Worm (Caenorhabditis elegans): ENCODE measurements around the gene deg-1.
A peak's percentile ranks its signal among the peaks of the same experiment; 100 is the strongest.

Gene deg-1

ce11 chrX:7809352-7810196 lies 56.7 kb downstream of the deg-1 start:
- peak; percentile 40 to 62 for TF ChIP-seq lsy-2 (tag; optimal IDR thresholded peaks at IDR 0.05)
- no peak for TF ChIP-seq ces-1 (GFP tag; optimal IDR thresholded peaks at IDR 0.05)
- TF ChIP-seq ctbp-1 (GFP tag; IDR thresholded peaks at IDR 0.05): 0 out of 2 replicates have a peak, but pooled peaks have one; percentile 28
- no peak for TF ChIP-seq unc-39 (tag; optimal IDR thresholded peaks at IDR 0.05)
- TF ChIP-seq snpc-4 (tag; optimal IDR thresholded peaks at IDR 0.05): no peak
- TF ChIP-seq egl-43 (GFP tag; IDR thresholded peaks at IDR 0.05): no peak
- TF ChIP-seq nhr-237 (tag; optimal IDR thresholded peaks at IDR 0.05): no peak
- peak; percentile 35 for TF ChIP-seq nhr-28 (tag; optimal IDR thresholded peaks at IDR 0.05)
- TF ChIP-seq dpl-1 (GFP tag; optimal IDR thresholded peaks at IDR 0.05): peak; percentile 24
- no peak for TF ChIP-seq dmd-8 (GFP tag; IDR thresholded peaks at IDR 0.05)
- TF ChIP-seq aha-1 (tag): peak; percentile 95
- TF ChIP-seq spr-3 (GFP tag; optimal IDR thresholded peaks at IDR 0.05): no peak
- TF ChIP-seq dmd-6 (GFP tag; IDR thresholded peaks at IDR 0.05): no peak; the same call in 1 of the 2 replicates
- no peak for TF ChIP-seq ceh-32 (tag; optimal IDR thresholded peaks at IDR 0.05; ENCODE audit: poor library complexity)
- peak; percentile 17 for TF ChIP-seq nhr-48 (tag; optimal IDR thresholded peaks at IDR 0.05)
- TF ChIP-seq skn-1 (tag; optimal IDR thresholded peaks at IDR 0.05): no peak
- TF ChIP-seq mxl-3 (GFP tag; optimal IDR thresholded peaks at IDR 0.05): peak; percentile 72
- TF ChIP-seq mep-1 (tag; optimal IDR thresholded peaks at IDR 0.05): peak; percentile 84
- TF ChIP-seq F49E8.2 (tag; optimal IDR thresholded peaks at IDR 0.05; ENCODE audit: borderline replicate concordance): no peak
- TF ChIP-seq hlh-30 (tag; optimal IDR thresholded peaks at IDR 0.05; ENCODE audit: insufficient read depth): peak; percentile 72
- no peak for TF ChIP-seq egl-27 (tag; optimal IDR thresholded peaks at IDR 0.05)
- no peak for TF ChIP-seq fos-1 (tag; optimal IDR thresholded peaks at IDR 0.05)
- TF ChIP-seq hmg-1.1 (GFP tag; IDR thresholded peaks at IDR 0.05): peak; percentile 74
- TF ChIP-seq daf-16 (GFP tag; optimal IDR thresholded peaks at IDR 0.05): peak in 1 of 2 experiments; percentile 94
- TF ChIP-seq daf-16 (tag; optimal IDR thresholded peaks at IDR 0.05): peak; percentile 95
- peak in 1 of 2 experiments; percentile 76 for TF ChIP-seq mdl-1 (tag; optimal IDR thresholded peaks at IDR 0.05)
- no peak for TF ChIP-seq cey-2 (tag; optimal IDR thresholded peaks at IDR 0.05; ENCODE audit: borderline replicate concordance, insufficient read depth)
- TF ChIP-seq ceh-28 (tag; optimal IDR thresholded peaks at IDR 0.05): peak; percentile 78
- no peak for TF ChIP-seq madf-5 (GFP tag; IDR thresholded peaks at IDR 0.05)
- TF ChIP-seq rbr-2 (tag; optimal IDR thresholded peaks at IDR 0.05): peak; percentile 49
- no peak for TF ChIP-seq zip-2 (tag; optimal IDR thresholded peaks at IDR 0.05)
- TF ChIP-seq zfp-3 (GFP tag; conservative IDR thresholded peaks at IDR 0.05): no peak
- TF ChIP-seq ama-1 (optimal IDR thresholded peaks at IDR 0.05): no peak
- no peak for TF ChIP-seq lin-1 (GFP tag; IDR thresholded peaks at IDR 0.05)
- no peak for TF ChIP-seq Y48G9A.11 (GFP tag; IDR thresholded peaks at IDR 0.05)
- no peak for TF ChIP-seq nhr-111 (GFP tag; optimal IDR thresholded peaks at IDR 0.05)
- no peak for TF ChIP-seq F26F4.8 (GFP tag; conservative IDR thresholded peaks at IDR 0.05)
- peak in 1 of 2 experiments; percentile 49 for TF ChIP-seq hif-1 (tag; optimal IDR thresholded peaks at IDR 0.05)
- TF ChIP-seq jun-1 (tag; optimal IDR thresholded peaks at IDR 0.05): no peak
- TF ChIP-seq lim-7 (GFP tag; IDR thresholded peaks at IDR 0.05): no peak
- peak; percentile 70 for TF ChIP-seq mes-2 (tag; optimal IDR thresholded peaks at IDR 0.05; ENCODE audit: poor library complexity, severe bottlenecking)
- no peak for TF ChIP-seq gei-8 (GFP tag; optimal IDR thresholded peaks at IDR 0.05)
- TF ChIP-seq pha-4 (GFP tag; IDR thresholded peaks at IDR 0.05): no peak
- peak; percentile 53 for TF ChIP-seq pha-4 (tag; optimal IDR thresholded peaks at IDR 0.05)
- TF ChIP-seq dve-1 (tag; optimal IDR thresholded peaks at IDR 0.05; ENCODE audit: insufficient read depth): peak; percentile 42
- no peak for TF ChIP-seq attf-4 (tag; optimal IDR thresholded peaks at IDR 0.05)
- TF ChIP-seq nhr-6 (tag; optimal IDR thresholded peaks at IDR 0.05): peak; percentile 68
- TF ChIP-seq F37D6.2 (tag; optimal IDR thresholded peaks at IDR 0.05): no peak
- peak in 1 of 2 experiments; percentile 98 for TF ChIP-seq unc-62 (GFP tag; optimal IDR thresholded peaks at IDR 0.05 in 1 of 2)
- TF ChIP-seq unc-62 (tag; optimal IDR thresholded peaks at IDR 0.05): no peak
